Fruit fly (Drosophila melanogaster): ENCODE measurements around the gene Aps.

- TF ChIP-seq gl (tag; optimal IDR thresholded peaks at IDR 0.05), result no peak
- TF ChIP-seq D1 (tag; optimal IDR thresholded peaks at IDR 0.05), result peak; percentile 40
- TF ChIP-seq CG4496 (GFP tag; IDR thresholded peaks at IDR 0.05), result 0 out of 3 replicates have a peak, but pooled peaks have one; percentile 11
Observed at dm6 chr3L:10847790-10848492, 51.0 kb downstream of the Aps start.

Data from whole organism, pupa.